Worm (Caenorhabditis elegans): Measurements from ENCODE around the gene Y4C6B.2.
"Not testable (repeated sequence)": the region's sequence is repeated elsewhere in the genome, so short reads cannot be mapped to it uniquely, and the experiment has no call there.

DNA sequence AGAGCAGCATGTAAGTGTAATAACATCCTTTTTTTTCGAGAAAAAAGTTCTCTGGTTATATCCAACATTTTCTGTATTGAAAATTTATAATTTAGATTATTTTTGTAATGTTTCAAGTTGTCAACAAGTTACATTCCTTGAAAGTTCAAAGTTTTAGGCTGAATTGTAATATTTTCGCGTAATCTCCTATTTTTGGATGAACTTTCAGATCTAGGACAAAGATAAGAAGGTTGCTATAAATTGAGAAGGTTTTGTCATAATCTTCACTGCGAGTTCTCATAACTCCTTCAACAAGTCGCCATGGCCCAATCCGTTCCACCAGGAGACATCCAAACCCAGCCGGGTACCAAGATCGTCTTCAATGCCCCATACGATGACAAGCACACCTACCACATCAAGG is 23.2 kb upstream of the Y4C6B.2 start, which contains the start of gene msp-65:
- TF ChIP-seq cog-1 (tag; optimal IDR thresholded peaks at IDR 0.05); ref-1 (GFP tag; conservative IDR thresholded peaks at IDR 0.05); ztf-23 (GFP tag; IDR thresholded peaks at IDR 0.05); ztf-29 (GFP tag; IDR thresholded peaks at IDR 0.05); flt-1 (GFP tag; IDR thresholded peaks at IDR 0.05): not testable (repeated sequence)

Measured in whole organism, midembryonic.